Fruit fly (Drosophila melanogaster): ENCODE measurements around the gene CG9254.

- no peak for TF ChIP-seq pan (optimal IDR thresholded peaks at IDR 0.05)
- TF ChIP-seq usp (GFP tag; optimal IDR thresholded peaks at IDR 0.05) = no peak
- TF ChIP-seq CG8478 (optimal IDR thresholded peaks at IDR 0.05) = no peak
- no peak for TF ChIP-seq EcR (GFP tag; optimal IDR thresholded peaks at IDR 0.05)
- no peak for TF ChIP-seq Dll (optimal IDR thresholded peaks at IDR 0.05)
- no peak for TF ChIP-seq psq (optimal IDR thresholded peaks at IDR 0.05)
Observed at dm6 chr2L:13552686-13553085, 44.3 kb downstream of the CG9254 start.
